Fruit fly (Drosophila melanogaster) whole organism, embryonic: ENCODE results near the gene CG17778.

ENCODE experiments used
- Adf1 ChIP-seq: fragments of 200-800 bp; sonication (Bioruptor generic); IDR thresholded peaks from 2 replicates; pipeline ENCODE4 v1.3.6; 2022; ENCODE audit warnings: missing biosample characterization, missing genetic modification characterization
- CG11696 ChIP-seq: fragments of 200-800 bp; sonication (Bioruptor generic); IDR thresholded peaks from 2 replicates; pipeline ENCODE4 v1.3.6; 2022; ENCODE audit warnings: missing biosample characterization, missing genetic modification characterization
- CG15514 ChIP-seq: fragments of 200-800 bp; sonication (Bioruptor generic); optimal IDR thresholded peaks from 3 replicates; lab custom pipeline; 2017; ENCODE audit warnings: missing biosample characterization, missing genetic modification characterization, mild to moderate bottlenecking, moderate library complexity, missing genetic modification reagents
- CG17568 ChIP-seq: fragments of 200-800 bp; sonication (Bioruptor generic); optimal IDR thresholded peaks from 2 replicates; lab custom pipeline; 2018; ENCODE audit warnings: missing biosample characterization, mild to moderate bottlenecking, missing genetic modification characterization, moderate library complexity
- CG2678 ChIP-seq: fragments of 200-800 bp; sonication (Bioruptor generic); optimal IDR thresholded peaks from 3 replicates; lab custom pipeline; 2019; ENCODE audit warnings: missing biosample characterization, mild to moderate bottlenecking, missing genetic modification characterization, moderate library complexity
- CG2889 ChIP-seq: fragments of 200-800 bp; sonication (Bioruptor generic); IDR thresholded peaks from 3 replicates; pipeline ENCODE4 v1.3.6; 2022; ENCODE audit warnings: missing biosample characterization, missing genetic modification characterization
- CG31224 ChIP-seq: fragments of 200-800 bp; sonication (Bioruptor generic); IDR thresholded peaks from 2 replicates; pipeline ENCODE4 v1.3.6; 2022; ENCODE audit warnings: missing biosample characterization, missing genetic modification characterization
- CG4820 ChIP-seq: fragments of 200-800 bp; sonication (Bioruptor generic); optimal IDR thresholded peaks from 3 replicates; lab custom pipeline; 2016; ENCODE audit warnings: missing biosample characterization, missing genetic modification characterization
- CG6813 ChIP-seq: fragments of 200-800 bp; sonication (Bioruptor generic); optimal IDR thresholded peaks from 2 replicates; lab custom pipeline; 2017; ENCODE audit warnings: missing biosample characterization, missing genetic modification characterization, mild to moderate bottlenecking, moderate library complexity, missing genetic modification reagents
- CG7839 ChIP-seq: fragments of 200-800 bp; sonication (Bioruptor generic); optimal IDR thresholded peaks from 3 replicates; lab custom pipeline; 2018; ENCODE audit warnings: missing biosample characterization, mild to moderate bottlenecking, missing genetic modification characterization, moderate library complexity
- CrebB ChIP-seq: fragments of 200-800 bp; sonication (Bioruptor generic); optimal IDR thresholded peaks from 3 replicates; lab custom pipeline; 2018; ENCODE audit warnings: missing biosample characterization, mild to moderate bottlenecking, missing genetic modification characterization
- Deaf1 ChIP-seq: fragments of 200-800 bp; optimal IDR thresholded peaks from 3 replicates; lab custom pipeline; 2019; ENCODE audit warnings: missing biosample characterization, mild to moderate bottlenecking, missing genetic modification characterization, moderate library complexity
- Dip3 ChIP-seq: fragments of 200-800 bp; sonication (Bioruptor generic); optimal IDR thresholded peaks from 3 replicates; lab custom pipeline; 2016; ENCODE audit warnings: missing biosample characterization, missing genetic modification characterization
- Ets65A ChIP-seq: fragments of 200-800 bp; sonication (Bioruptor generic); peaks from one replicate; lab custom pipeline; 2016; ENCODE audit warnings: missing biosample characterization, missing genetic modification characterization
- HHEX ChIP-seq: fragments of 200-800 bp; sonication (Bioruptor generic); optimal IDR thresholded peaks from 3 replicates; lab custom pipeline; 2017; ENCODE audit warnings: missing biosample characterization, mild to moderate bottlenecking, missing genetic modification characterization, missing genetic modification reagents
- Hr39 ChIP-seq: fragments of >200 bp; optimal IDR thresholded peaks from 2 replicates; lab custom pipeline; 2017
- Kr ChIP-seq: fragments of 200-800 bp; sonication (Bioruptor generic); optimal IDR thresholded peaks from 2 replicates; lab custom pipeline; 2017; ENCODE audit warnings: missing biosample characterization, mild to moderate bottlenecking, missing genetic modification characterization
- Lhr ChIP-seq: fragments of 200-800 bp; sonication (Bioruptor generic); optimal IDR thresholded peaks from 3 replicates; lab custom pipeline; 2017; ENCODE audit warnings: mild to moderate bottlenecking, missing biosample characterization, missing genetic modification reagents, missing genetic modification characterization
- Myb ChIP-seq: fragments of 200-800 bp; sonication (Bioruptor generic); optimal IDR thresholded peaks from 2 replicates; lab custom pipeline; 2016; ENCODE audit warnings: missing biosample characterization, missing genetic modification characterization
- Nf-YA ChIP-seq: fragments of 200-800 bp; sonication (Bioruptor generic); IDR thresholded peaks from 2 replicates; pipeline ENCODE4 v1.3.6; 2022; ENCODE audit warnings: missing biosample characterization, missing genetic modification characterization
- Nf-YB ChIP-seq: fragments of 200-800 bp; sonication (Bioruptor generic); optimal IDR thresholded peaks from 3 replicates; lab custom pipeline; 2019; ENCODE audit warnings: missing biosample characterization, mild to moderate bottlenecking, missing genetic modification characterization, moderate library complexity
- Nf-YC ChIP-seq: fragments of 200-800 bp; optimal IDR thresholded peaks from 3 replicates; lab custom pipeline; 2019; ENCODE audit warnings: missing biosample characterization, mild to moderate bottlenecking, missing genetic modification characterization, moderate library complexity
- Opbp ChIP-seq: fragments of 200-800 bp; sonication (Bioruptor generic); IDR thresholded peaks from 3 replicates; pipeline ENCODE4 v1.3.6; 2022; ENCODE audit warnings: missing biosample characterization, missing genetic modification characterization; ENCODE audit not compliant: partially characterized antibody
- Ptx1 ChIP-seq: fragments of 200-800 bp; sonication (Bioruptor generic); IDR thresholded peaks from 2 replicates; pipeline ENCODE4 v1.3.6; 2022; ENCODE audit warnings: missing biosample characterization, missing genetic modification characterization
- Sin3A ChIP-seq: fragments of >200 bp; optimal IDR thresholded peaks from 2 replicates; lab custom pipeline; 2018
- Spps ChIP-seq: fragments of 200-800 bp; sonication (Bioruptor generic); optimal IDR thresholded peaks from 2 replicates; lab custom pipeline; 2018; ENCODE audit warnings: missing biosample characterization, mild to moderate bottlenecking, missing genetic modification characterization
- Sry-δ ChIP-seq: fragments of 200-800 bp; sonication (Bioruptor generic); optimal IDR thresholded peaks from 2 replicates; lab custom pipeline; 2016; ENCODE audit warnings: missing biosample characterization, missing genetic modification characterization
- Trl ChIP-seq, 3 experiments: fragments of >200 bp in 2 of 3; fragments of 200-800 bp in 1 of 3; sonication (Bioruptor generic) in 1 of 3; optimal IDR thresholded peaks; 2 replicates in 1 of 3; 3 replicates in 2 of 3; lab custom pipeline; 2016 to 2017; ENCODE audit warnings: missing biosample characterization in 1 of 3, missing genetic modification characterization in 1 of 3
- Xrp1 ChIP-seq: fragments of 200-800 bp; sonication (Bioruptor generic); IDR thresholded peaks from 2 replicates; pipeline ENCODE4 v1.3.6; 2022; ENCODE audit warnings: missing biosample characterization, missing genetic modification characterization
- ac ChIP-seq: fragments of 200-800 bp; sonication (Bioruptor generic); optimal IDR thresholded peaks from 3 replicates; lab custom pipeline; 2017; ENCODE audit warnings: missing biosample characterization, mild to moderate bottlenecking, missing genetic modification characterization
- br ChIP-seq: fragments of >200 bp; optimal IDR thresholded peaks from 2 replicates; lab custom pipeline; 2017
- cad ChIP-seq: fragments of >200 bp; optimal IDR thresholded peaks from 2 replicates; lab custom pipeline; 2017; ENCODE audit warnings: missing biosample characterization, missing genetic modification characterization
- cas ChIP-seq: fragments of 200-800 bp; sonication (Bioruptor generic); IDR thresholded peaks from 2 replicates; pipeline ENCODE4 v1.3.6; 2022; ENCODE audit warnings: missing biosample characterization, missing genetic modification characterization
- chinmo ChIP-seq: fragments of 200-800 bp; sonication (Bioruptor generic); IDR thresholded peaks from 4 replicates; pipeline ENCODE4 v1.3.6; 2022; ENCODE audit warnings: missing biosample characterization, missing genetic modification characterization; ENCODE audit not compliant: partially characterized antibody
- crol ChIP-seq: fragments of 200-800 bp; sonication (Bioruptor generic); IDR thresholded peaks from 2 replicates; pipeline ENCODE4 v1.3.6; 2022; ENCODE audit warnings: missing biosample characterization, missing genetic modification characterization
- dmrt99B ChIP-seq: fragments of 200-800 bp; sonication (Bioruptor generic); optimal IDR thresholded peaks from 2 replicates; lab custom pipeline; 2018; ENCODE audit warnings: missing biosample characterization, mild to moderate bottlenecking, missing genetic modification characterization, moderate library complexity
- gem ChIP-seq: fragments of 200-800 bp; sonication (Bioruptor generic); optimal IDR thresholded peaks from 2 replicates; lab custom pipeline; 2019; ENCODE audit warnings: missing biosample characterization, mild to moderate bottlenecking, missing genetic modification characterization, moderate library complexity
- kni ChIP-seq: fragments of 200-800 bp; sonication (Bioruptor generic); optimal IDR thresholded peaks from 3 replicates; lab custom pipeline; 2017; ENCODE audit warnings: mild to moderate bottlenecking, missing biosample characterization, missing genetic modification reagents, missing genetic modification characterization
- lov ChIP-seq, 2 experiments: fragments of 200-800 bp in 1 of 2; fragments of >200 bp in 1 of 2; sonication (Bioruptor generic) in 1 of 2; IDR thresholded peaks in 1 of 2; optimal IDR thresholded peaks in 1 of 2; 2 replicates in 1 of 2; 3 replicates in 1 of 2; pipeline versions ENCODE4 v1.3.6 to Lab custom; 2017 to 2022; ENCODE audit warnings: missing biosample characterization in 1 of 2, missing genetic modification characterization in 1 of 2
- luna ChIP-seq: fragments of 200-800 bp; sonication (Bioruptor generic); optimal IDR thresholded peaks from 2 replicates; lab custom pipeline; 2016; ENCODE audit warnings: missing biosample characterization, missing genetic modification characterization
- pfk ChIP-seq: fragments of 200-800 bp; sonication (Bioruptor generic); optimal IDR thresholded peaks from 2 replicates; lab custom pipeline; 2018; ENCODE audit warnings: missing biosample characterization, mild to moderate bottlenecking, missing genetic modification characterization, moderate library complexity
- prd ChIP-seq, 3 experiments: fragments of >200 bp in 2 of 3; fragments of 200-800 bp in 1 of 3; sonication (Bioruptor generic) in 1 of 3; optimal IDR thresholded peaks in 2 of 3; IDR thresholded peaks in 1 of 3; 2 replicates in 2 of 3; 3 replicates in 1 of 3; pipeline versions ENCODE4 v1.3.6 to Lab custom; 2017 to 2022; ENCODE audit warnings: missing biosample characterization in 1 of 3, missing genetic modification characterization in 1 of 3
- pros ChIP-seq: fragments of 200-800 bp; sonication (Bioruptor generic); optimal IDR thresholded peaks from 3 replicates; lab custom pipeline; 2019; ENCODE audit warnings: missing biosample characterization, mild to moderate bottlenecking, missing genetic modification characterization, moderate library complexity
- schlank ChIP-seq: fragments of 200-800 bp; sonication (Bioruptor generic); optimal IDR thresholded peaks from 2 replicates; lab custom pipeline; 2018; ENCODE audit warnings: missing biosample characterization, mild to moderate bottlenecking, missing genetic modification characterization
- scrt ChIP-seq: fragments of 200-800 bp; sonication (Bioruptor generic); optimal IDR thresholded peaks from 2 replicates; lab custom pipeline; 2018; ENCODE audit warnings: missing biosample characterization, mild to moderate bottlenecking, missing genetic modification characterization, moderate library complexity
- sens ChIP-seq: fragments of 200-800 bp; sonication (Bioruptor generic); peaks from one replicate; lab custom pipeline; 2016; ENCODE audit warnings: missing biosample characterization, missing genetic modification characterization
- seq ChIP-seq: fragments of 200-800 bp; sonication (Bioruptor generic); IDR thresholded peaks from 2 replicates; pipeline ENCODE4 v1.3.6; 2022; ENCODE audit warnings: missing biosample characterization, missing genetic modification characterization
- zen ChIP-seq: fragments of 200-800 bp; sonication (Bioruptor generic); optimal IDR thresholded peaks from 3 replicates; lab custom pipeline; 2018; ENCODE audit warnings: missing biosample characterization, mild to moderate bottlenecking, missing genetic modification characterization, moderate library complexity

Gene CG17778

dm6 chrX:515676-516075, 21.3 kb downstream of the CG17778 start (continued):
- TF ChIP-seq CG11696 (no peak), Hr39 (lab: Kevin White, UChicago) (no peak), Lhr (GFP tag; lab: Kevin White, UChicago) (no peak), CG7839 (tag; lab: Kevin White, UChicago) (peak; percentile 13), zen (tag; lab: Kevin White, UChicago) (no peak), gem (peak; percentile 36), sens (GFP tag; lab: Kevin White, UChicago) (peak; percentile 71), CG17568 (GFP tag; lab: Kevin White, UChicago) (peak; percentile 25), Spps (tag; lab: Kevin White, UChicago) (no peak), Opbp (no peak), Sin3A (lab: Kevin White, UChicago) (no peak), HHEX (GFP tag; lab: Kevin White, UChicago) (peak; percentile 57), CG2678 (tag; lab: Kevin White, UChicago) (peak; percentile 48)
- TF ChIP-seq, all 482 proteins: peak for 47

dm6 chrX:518858-519257, 24.4 kb downstream of the CG17778 start:
- TF ChIP-seq cas (GFP tag; lab: Robert Waterston, UW) (0 out of 2 replicates have a peak, but pooled peaks have one; percentile 17), ac (GFP tag; lab: Kevin White, UChicago) (peak; percentile 55), CG31224 (GFP tag; lab: Robert Waterston, UW) (no peak), Dip3 (GFP tag; lab: Kevin White, UChicago) (no peak), br (lab: Kevin White, UChicago) (no peak), CG6813 (no peak), Sry-δ (no peak), schlank (no peak), luna (GFP tag; lab: Kevin White, UChicago) (no peak), CG2889 (GFP tag; lab: Robert Waterston, UW) (no peak), CG17568 (GFP tag; lab: Kevin White, UChicago) (no peak), dmrt99B (no peak), Myb (GFP tag; lab: Kevin White, UChicago) (no peak), scrt (GFP tag; lab: Kevin White, UChicago) (no peak), Nf-YA (no peak), Ets65A (GFP tag; lab: Kevin White, UChicago) (peak; percentile 77)

dm6 chrX:520215-520861, 25.9 kb downstream of the CG17778 start:
- no peak for TF ChIP-seq lov (optimal IDR thresholded peaks at IDR 0.05; lab: Kevin White, UChicago)
- TF ChIP-seq lov (GFP tag; IDR thresholded peaks at IDR 0.05; lab: Robert Waterston, UW) = no peak
- TF ChIP-seq prd (optimal IDR thresholded peaks at IDR 0.05; lab: Kevin White, UChicago) = no peak
- TF ChIP-seq prd (GFP tag; IDR thresholded peaks at IDR 0.05; lab: Robert Waterston, UW) = no peak
- peak; percentile 78 for TF ChIP-seq Deaf1 (tag; lab: Kevin White, UChicago)
- 0 out of 4 replicates have a peak, but pooled peaks have one; percentile 71 for TF ChIP-seq chinmo
- TF ChIP-seq Xrp1 (GFP tag; lab: Robert Waterston, UW) = no peak
- TF ChIP-seq Kr (GFP tag; lab: Kevin White, UChicago) = peak; percentile 87
- TF ChIP-seq crol = peak; percentile 79
- TF ChIP-seq Nf-YB = peak; percentile 12
- no peak for TF ChIP-seq CrebB (tag; lab: Kevin White, UChicago)
- peak; percentile 80; the same call in 1 of the 2 replicates for TF ChIP-seq seq
- no peak for TF ChIP-seq Ptx1 (GFP tag; lab: Robert Waterston, UW)
- TF ChIP-seq pros (GFP tag; lab: Kevin White, UChicago) = peak; percentile 100
- TF ChIP-seq Nf-YC (tag; lab: Kevin White, UChicago) = peak; percentile 82
- peak in 1 of 2 experiments; percentile 2 for TF ChIP-seq Trl (optimal IDR thresholded peaks at IDR 0.05; lab: Kevin White, UChicago)
- no peak for TF ChIP-seq Trl (GFP tag; optimal IDR thresholded peaks at IDR 0.05; lab: Kevin White, UChicago)
- peak; percentile 9 for TF ChIP-seq pfk (GFP tag; lab: Kevin White, UChicago)
- TF ChIP-seq CG4820 (GFP tag; lab: Kevin White, UChicago) = no peak
- TF ChIP-seq cad = no peak
- peak; percentile 21 for TF ChIP-seq CG15514 (GFP tag; lab: Kevin White, UChicago)
- peak; percentile 71 for TF ChIP-seq kni (GFP tag; lab: Kevin White, UChicago)
- TF ChIP-seq Adf1 (GFP tag; lab: Robert Waterston, UW) = peak; percentile 13; the same call in 1 of the 2 replicates
